Worm (Caenorhabditis elegans) whole organism, young adult: ENCODE results near the gene F22F4.9.

Experiments
- B0336.3 ChIP-seq: fragments of 200-800 bp; sonication (Bioruptor generic); IDR thresholded peaks from 2 replicates; pipeline ENCODE4 v1.3.6; 2022; ENCODE audit warnings: missing genetic modification characterization, missing compliant biosample characterization
- F10E7.11 ChIP-seq: sonication (generic microtip); optimal IDR thresholded peaks from 2 replicates; lab custom pipeline; 2017; ENCODE audit warnings: mild to moderate bottlenecking, missing genetic modification characterization, moderate library complexity, missing compliant biosample characterization
- F39B2.1 ChIP-seq: fragments of 200-800 bp; sonication (Bioruptor generic); IDR thresholded peaks from 2 replicates; pipeline ENCODE4 v1.3.6; 2022; ENCODE audit warnings: missing genetic modification reagents, missing genetic modification characterization, missing compliant biosample characterization
- F52B5.7 ChIP-seq: sonication (generic microtip); optimal IDR thresholded peaks from 2 replicates; lab custom pipeline; 2016; ENCODE audit warnings: mild to moderate bottlenecking, missing genetic modification characterization, missing compliant biosample characterization
- F57A8.1 ChIP-seq: fragments of 200-800 bp; sonication (Bioruptor generic); optimal IDR thresholded peaks from 2 replicates; lab custom pipeline; 2018; ENCODE audit warnings: mild to moderate bottlenecking, missing genetic modification characterization, moderate library complexity, missing compliant biosample characterization
- K11D2.4 ChIP-seq: fragments of 200-800 bp; sonication (Bioruptor generic); IDR thresholded peaks from 2 replicates; pipeline ENCODE4 v1.3.6; 2022; ENCODE audit warnings: missing genetic modification reagents, missing genetic modification characterization, missing compliant biosample characterization
- T26A5.8 ChIP-seq: sonication (generic microtip); optimal IDR thresholded peaks from 2 replicates; lab custom pipeline; 2016; ENCODE audit warnings: missing genetic modification characterization, missing compliant biosample characterization
- Y53F4B.3 ChIP-seq: fragments of 200-800 bp; sonication (Bioruptor generic); IDR thresholded peaks from 2 replicates; pipeline ENCODE4 v1.3.6; 2022; ENCODE audit warnings: missing genetic modification reagents, missing genetic modification characterization, missing compliant biosample characterization
- Y53G8AR.9 ChIP-seq: fragments of 200-800 bp; sonication (Bioruptor generic); conservative IDR thresholded peaks from 2 replicates; pipeline ENCODE4 v1.3.6; 2022; ENCODE audit warnings: missing genetic modification reagents, missing genetic modification characterization, missing compliant biosample characterization
- Y67H2A.10 ChIP-seq: fragments of 200-800 bp; sonication (Bioruptor generic); conservative IDR thresholded peaks from 2 replicates; pipeline ENCODE4 v1.3.6; 2022; ENCODE audit warnings: missing genetic modification reagents, missing genetic modification characterization, missing compliant biosample characterization
- Y79H2A.3 ChIP-seq: fragments of 200-800 bp; sonication (Bioruptor generic); conservative IDR thresholded peaks from 2 replicates; pipeline ENCODE4 v1.3.6; 2022; ENCODE audit warnings: missing genetic modification reagents, missing genetic modification characterization, missing compliant biosample characterization
- ama-1 ChIP-seq, 3 experiments: fragments of 150-350 bp in 1 of 3; sonication (generic microtip) in 2 of 3; optimal IDR thresholded peaks; 2 replicates each; lab custom pipeline; 2014 to 2018; ENCODE audit warnings: missing biosample characterization in 2 of 3, missing genetic modification characterization in 2 of 3, missing genetic modification reagents in 2 of 3
- athp-1 ChIP-seq: sonication (generic microtip); optimal IDR thresholded peaks from 2 replicates; lab custom pipeline; 2017; ENCODE audit warnings: mild to moderate bottlenecking, missing genetic modification characterization, missing compliant biosample characterization
- attf-5 ChIP-seq: fragments of 200-800 bp; sonication (Bioruptor generic); optimal IDR thresholded peaks from 2 replicates; lab custom pipeline; 2018; ENCODE audit warnings: mild to moderate bottlenecking, missing genetic modification characterization, missing compliant biosample characterization
- attf-6 ChIP-seq: fragments of 200-800 bp; sonication (Bioruptor generic); IDR thresholded peaks from 2 replicates; pipeline ENCODE4 v1.3.6; 2022; ENCODE audit warnings: missing genetic modification reagents, missing genetic modification characterization, missing compliant biosample characterization
- bed-2 ChIP-seq: fragments of 200-800 bp; sonication (Bioruptor generic); IDR thresholded peaks from 2 replicates; pipeline ENCODE4 v1.3.6; 2022; ENCODE audit warnings: missing genetic modification reagents, missing genetic modification characterization, missing compliant biosample characterization
- ccch-3 ChIP-seq: fragments of 200-800 bp; sonication (Bioruptor generic); optimal IDR thresholded peaks from 2 replicates; lab custom pipeline; 2018; ENCODE audit warnings: mild to moderate bottlenecking, missing genetic modification characterization, missing compliant biosample characterization
- ceh-100 ChIP-seq: fragments of 200-800 bp; sonication (Bioruptor generic); IDR thresholded peaks from 2 replicates; pipeline ENCODE4 v1.3.6; 2022; ENCODE audit warnings: missing genetic modification reagents, missing genetic modification characterization, missing compliant biosample characterization
- dox-1 ChIP-seq: fragments of 200-800 bp; sonication (Bioruptor generic); IDR thresholded peaks from 2 replicates; pipeline ENCODE4 v1.3.6; 2022; ENCODE audit warnings: missing genetic modification reagents, missing genetic modification characterization, missing compliant biosample characterization
- dpff-1 ChIP-seq: sonication (generic microtip); optimal IDR thresholded peaks from 2 replicates; lab custom pipeline; 2017; ENCODE audit warnings: mild to moderate bottlenecking, missing genetic modification characterization, missing compliant biosample characterization
- egrh-3 ChIP-seq: fragments of 200-800 bp; sonication (Bioruptor generic); IDR thresholded peaks from 2 replicates; pipeline ENCODE4 v1.3.6; 2022; ENCODE audit warnings: missing genetic modification reagents, missing genetic modification characterization, missing compliant biosample characterization
- hmg-20 ChIP-seq: fragments of 200-800 bp; sonication (Bioruptor generic); IDR thresholded peaks from 2 replicates; pipeline ENCODE4 v1.3.6; 2022; ENCODE audit warnings: missing genetic modification reagents, missing genetic modification characterization, missing compliant biosample characterization
- lag-1 ChIP-seq: fragments of 200-800 bp; sonication (Bioruptor generic); IDR thresholded peaks from 2 replicates; pipeline ENCODE4 v1.3.6; 2022; ENCODE audit warnings: missing genetic modification reagents, missing genetic modification characterization, missing compliant biosample characterization
- let-607 ChIP-seq, 2 experiments: fragments of 200-800 bp in 1 of 2; sonication (Bioruptor generic) in 1 of 2; sonication (generic microtip) in 1 of 2; optimal IDR thresholded peaks; 2 replicates each; lab custom pipeline; 2016 to 2018; ENCODE audit warnings: mild to moderate bottlenecking in 2 of 2, missing compliant biosample characterization in 2 of 2, missing genetic modification characterization in 2 of 2, moderate library complexity in 2 of 2, missing genotype in 1 of 2
- lin-35 ChIP-seq, 3 experiments: fragments of 150-350 bp in 2 of 3; sonication (generic microtip) in 1 of 3; optimal IDR thresholded peaks; 2 replicates each; lab custom pipeline; 2014 to 2018; ENCODE audit warnings: missing biosample characterization in 3 of 3, missing genetic modification characterization in 3 of 3, missing genetic modification reagents in 3 of 3
- lin-40 ChIP-seq: sonication (generic microtip); optimal IDR thresholded peaks from 2 replicates; lab custom pipeline; 2016; ENCODE audit warnings: missing genetic modification characterization, mild to moderate bottlenecking, missing compliant biosample characterization, missing genotype, missing genetic modification reagents
- lir-1 ChIP-seq: fragments of 200-800 bp; sonication (Bioruptor generic); conservative IDR thresholded peaks from 2 replicates; pipeline ENCODE4 v1.3.6; 2022; ENCODE audit warnings: missing genetic modification reagents, missing genetic modification characterization, missing compliant biosample characterization
- madf-8 ChIP-seq: fragments of 200-800 bp; sonication (Bioruptor generic); conservative IDR thresholded peaks from 2 replicates; pipeline ENCODE4 v1.3.6; 2022; ENCODE audit warnings: missing genetic modification reagents, missing genetic modification characterization, missing compliant biosample characterization
- mcd-1 ChIP-seq: fragments of 200-800 bp; sonication (Bioruptor generic); IDR thresholded peaks from 2 replicates; pipeline ENCODE4 v1.3.6; 2022; ENCODE audit warnings: missing genetic modification reagents, missing genetic modification characterization, missing compliant biosample characterization
- nfya-2 ChIP-seq: fragments of 200-800 bp; sonication (Bioruptor generic); IDR thresholded peaks from 2 replicates; pipeline ENCODE4 v1.3.6; 2022; ENCODE audit warnings: missing genetic modification reagents, missing genetic modification characterization, missing compliant biosample characterization
- nhr-27 ChIP-seq: fragments of 200-800 bp; sonication (Bioruptor generic); optimal IDR thresholded peaks from 2 replicates; lab custom pipeline; 2018; ENCODE audit warnings: mild to moderate bottlenecking, missing genetic modification characterization, moderate library complexity, missing compliant biosample characterization
- nhr-80 ChIP-seq: sonication (generic microtip); optimal IDR thresholded peaks from 2 replicates; lab custom pipeline; 2016; ENCODE audit warnings: missing genetic modification characterization, missing compliant biosample characterization
- rcor-1 ChIP-seq: fragments of 200-800 bp; sonication (Bioruptor generic); IDR thresholded peaks from 2 replicates; pipeline ENCODE4 v1.3.6; 2022; ENCODE audit warnings: missing genetic modification reagents, missing genetic modification characterization, missing compliant biosample characterization
- rpc-1 ChIP-seq, 2 experiments: fragments of 150-350 bp in 1 of 2; sonication (generic microtip) in 1 of 2; optimal IDR thresholded peaks; 2 replicates each; lab custom pipeline; 2014 to 2018; ENCODE audit warnings: missing biosample characterization in 1 of 2, missing genetic modification characterization in 1 of 2, missing genetic modification reagents in 1 of 2, missing genotype in 1 of 2
- snpc-1.3 ChIP-seq: sonication (generic microtip); optimal IDR thresholded peaks from 2 replicates; lab custom pipeline; 2017; ENCODE audit warnings: missing genetic modification characterization, mild to moderate bottlenecking, missing compliant biosample characterization, antibody characterized with exemption, moderate library complexity, missing genotype, missing genetic modification reagents; ENCODE audit not compliant: insufficient read depth
- somi-1 ChIP-seq: fragments of 200-800 bp; sonication (Bioruptor generic); optimal IDR thresholded peaks from 2 replicates; lab custom pipeline; 2018; ENCODE audit warnings: mild to moderate bottlenecking, missing genetic modification characterization, missing compliant biosample characterization
- xnd-1 ChIP-seq: sonication (generic microtip); optimal IDR thresholded peaks from 2 replicates; lab custom pipeline; 2016; ENCODE audit warnings: missing genotype, missing genetic modification reagents, missing genetic modification characterization, missing compliant biosample characterization
- ztf-22 ChIP-seq: fragments of 200-800 bp; sonication (Bioruptor generic); optimal IDR thresholded peaks from 2 replicates; lab custom pipeline; 2018; ENCODE audit warnings: mild to moderate bottlenecking, missing genetic modification characterization, moderate library complexity, missing compliant biosample characterization
- ztf-25 ChIP-seq: fragments of 200-800 bp; sonication (Bioruptor generic); IDR thresholded peaks from 2 replicates; pipeline ENCODE4 v1.3.6; 2022; ENCODE audit warnings: missing genetic modification reagents, missing genetic modification characterization, missing compliant biosample characterization

The F22F4.9 gene

ce11 chrX:6019886-6020469, 20.7 kb upstream of the F22F4.9 start, which contains the start of gene C09B8.4:
TSS of gene C09B8.4 (minus strand) at chrX:6019936.
- TF ChIP-seq dpff-1 (tag; lab: Kevin White, UChicago) (no peak), K11D2.4 (GFP tag; lab: Robert Waterston, UW) (no peak), B0336.3 (GFP tag; lab: Robert Waterston, UW) (no peak), rpc-1 (optimal IDR thresholded peaks at IDR 0.05; lab: Kevin White, UChicago) (no peak), rpc-1 (tag; optimal IDR thresholded peaks at IDR 0.05; lab: Kevin White, UChicago) (no peak), F57A8.1 (GFP tag; lab: Kevin White, UChicago) (no peak), madf-8 (GFP tag; lab: Robert Waterston, UW) (no peak), ccch-3 (no peak), T26A5.8 (tag; lab: Kevin White, UChicago) (no peak), nhr-80 (tag; lab: Kevin White, UChicago) (peak; percentile 0), F52B5.7 (tag; lab: Kevin White, UChicago) (no peak), let-607 (tag; optimal IDR thresholded peaks at IDR 0.05; lab: Kevin White, UChicago) (peak in 1 of 2 experiments; percentile 87)

DNA sequence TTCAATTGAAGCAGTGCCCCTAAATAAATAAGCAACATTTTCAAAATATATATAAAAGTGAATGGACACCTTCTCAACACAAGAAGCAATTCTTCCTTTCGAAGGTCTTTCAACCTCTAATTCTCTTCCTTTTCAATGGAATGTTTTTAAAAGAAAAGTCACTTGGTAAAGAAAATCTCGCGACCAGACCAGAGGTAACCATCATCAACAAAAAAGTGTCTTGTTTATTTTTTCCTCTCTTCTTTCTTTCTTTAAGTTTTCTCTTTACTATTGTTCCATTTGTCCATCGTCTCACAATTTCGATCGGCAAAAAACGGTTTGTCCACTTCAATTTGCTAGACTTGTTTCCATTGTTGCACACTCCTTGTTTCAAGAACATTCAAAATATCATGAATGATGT, 15.8 kb upstream of the F22F4.9 start, which contains the start of gene C09B8.8:
TSS of gene C09B8.8 (plus strand) at position 397 of the 400 bp plus-strand sequence.
- TF ChIP-seq rpc-1 (optimal IDR thresholded peaks at IDR 0.05; lab: Kevin White, UChicago) (no peak), rpc-1 (tag; optimal IDR thresholded peaks at IDR 0.05; lab: Kevin White, UChicago) (no peak), snpc-1.3 (no peak), ztf-22 (GFP tag; lab: Kevin White, UChicago) (no peak), athp-1 (tag; lab: Kevin White, UChicago) (no peak), dox-1 (no peak), F10E7.11 (tag; lab: Kevin White, UChicago) (no peak), Y67H2A.10 (GFP tag; lab: Robert Waterston, UW) (no peak), lin-40 (tag; lab: Kevin White, UChicago) (no peak), ztf-25 (no peak), somi-1 (GFP tag; lab: Kevin White, UChicago) (no peak), lag-1 (GFP tag; lab: Robert Waterston, UW) (no peak), mcd-1 (GFP tag; lab: Robert Waterston, UW) (no peak), ccch-3 (no peak), hmg-20 (GFP tag; lab: Robert Waterston, UW) (no peak), attf-6 (no peak)

DNA sequence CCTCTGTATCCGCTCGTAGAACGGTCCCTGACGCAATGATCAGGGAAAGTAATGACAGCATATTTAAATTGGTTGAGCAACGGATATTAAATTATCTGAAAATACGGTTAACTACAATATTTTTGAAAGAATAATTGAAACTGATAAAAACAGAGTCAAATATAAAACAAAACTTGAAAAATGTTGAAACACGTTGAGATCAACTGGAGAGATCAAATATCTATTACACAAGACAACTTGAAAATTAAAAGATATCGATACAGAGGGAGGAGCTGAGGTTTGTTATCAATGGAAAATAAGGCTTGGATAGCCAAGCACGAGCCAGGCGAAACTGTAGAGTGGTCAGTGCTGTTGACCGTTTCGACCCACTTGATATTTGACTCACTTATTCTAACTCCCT, 11.3 kb upstream of the F22F4.9 start, which contains the start of gene C09B8.3:
TSS of gene C09B8.3 (minus strand) at position 101 of the 400 bp plus-strand sequence.
- TF ChIP-seq ztf-25 (no peak), lin-35 (GFP tag; optimal IDR thresholded peaks at IDR 0.05; lab: Kevin White, UChicago) (no peak), F39B2.1 (GFP tag; lab: Robert Waterston, UW) (no peak), egrh-3 (GFP tag; lab: Robert Waterston, UW) (no peak), ama-1 (optimal IDR thresholded peaks at IDR 0.05; lab: Kevin White, UChicago) (no peak), ama-1 (GFP tag; optimal IDR thresholded peaks at IDR 0.05; lab: Kevin White, UChicago) (no peak), Y79H2A.3 (no peak), nfya-2 (no peak), attf-5 (GFP tag; lab: Kevin White, UChicago) (no peak), xnd-1 (tag; lab: Kevin White, UChicago) (no peak), lir-1 (GFP tag; lab: Robert Waterston, UW) (no peak), bed-2 (GFP tag; lab: Robert Waterston, UW) (no peak), ceh-100 (no peak), rcor-1 (GFP tag; lab: Robert Waterston, UW) (no peak), Y53F4B.3 (no peak), let-607 (tag; optimal IDR thresholded peaks at IDR 0.05; lab: Kevin White, UChicago) (no peak), nhr-27 (tag; lab: Kevin White, UChicago) (no peak), Y53G8AR.9 (no peak), madf-8 (GFP tag; lab: Robert Waterston, UW) (no peak)
